Worm (Caenorhabditis elegans): Measurements from ENCODE around the gene C31B8.12.
"Not testable (repeated sequence)": the region's sequence is repeated elsewhere in the genome, so short reads cannot be mapped to it uniquely, and the experiment has no call there.

The C31B8.12 gene

ce11 chrV:2927553-2927952 lies at the start of gene C31B8.12:
TSS of gene C31B8.12 (minus strand) at chrV:2927653.
- TF ChIP-seq unc-62 (GFP tag; optimal IDR thresholded peaks at IDR 0.05): no peak

- TF ChIP-seq unc-62 (GFP tag; optimal IDR thresholded peaks at IDR 0.05): no peak
These were observed 48.8 kb upstream of the C31B8.12 start, which contains the start of gene srw-124 for ce11 chrV:2976287-2976686. TSS of gene srw-124 (plus strand) at chrV:2976587.

ce11 chrV:2975285-2975684 lies 47.8 kb upstream of the C31B8.12 start, which contains the start of gene srw-123:
TSS of gene srw-123 (minus strand) at chrV:2975385.
- TF ChIP-seq unc-62 (GFP tag; optimal IDR thresholded peaks at IDR 0.05): not testable (repeated sequence)

ce11 chrV:2971307-2971999 lies 44.0 kb upstream of the C31B8.12 start, which contains the start of gene srw-129:
TSS of gene srw-129 (plus strand) at chrV:2971949.
- no peak for TF ChIP-seq unc-62 (GFP tag; optimal IDR thresholded peaks at IDR 0.05)

- no peak for TF ChIP-seq unc-62 (GFP tag; optimal IDR thresholded peaks at IDR 0.05)
These were observed 37.3 kb upstream of the C31B8.12 start, which contains the start of gene srh-88 for ce11 chrV:2964786-2965185. TSS of gene srh-88 (minus strand) at chrV:2964886.

- no peak for TF ChIP-seq unc-62 (GFP tag; optimal IDR thresholded peaks at IDR 0.05)
These were observed 35.5 kb upstream of the C31B8.12 start, which contains the start of gene srw-138 for ce11 chrV:2962960-2963359. TSS of gene srw-138 (minus strand) at chrV:2963060.

ce11 chrV:2960894-2961293 lies 33.4 kb upstream of the C31B8.12 start, which contains the start of gene srw-144:
TSS of gene srw-144 (minus strand) at chrV:2960994.
- TF ChIP-seq unc-62 (GFP tag; optimal IDR thresholded peaks at IDR 0.05): no peak

- TF ChIP-seq unc-62 (GFP tag; optimal IDR thresholded peaks at IDR 0.05): no peak
These were observed 30.7 kb upstream of the C31B8.12 start, which contains the start of gene srw-142 for ce11 chrV:2958202-2958601. TSS of gene srw-142 (minus strand) at chrV:2958302.

- not testable (repeated sequence) for TF ChIP-seq unc-62 (GFP tag; optimal IDR thresholded peaks at IDR 0.05)
These were observed 27.9 kb upstream of the C31B8.12 start, which contains the start of gene srh-248 for ce11 chrV:2955342-2955741. TSS of gene srh-248 (minus strand) at chrV:2955442.

- not testable (repeated sequence) for TF ChIP-seq unc-62 (GFP tag; optimal IDR thresholded peaks at IDR 0.05)
These were observed 24.6 kb upstream of the C31B8.12 start, which contains the start of gene srw-122 for ce11 chrV:2952102-2952501. TSS of gene srw-122 (minus strand) at chrV:2952202.

ce11 chrV:2945602-2946001 lies 18.1 kb upstream of the C31B8.12 start, which contains the start of gene srh-87:
TSS of gene srh-87 (minus strand) at chrV:2945702.
- TF ChIP-seq unc-62 (GFP tag; optimal IDR thresholded peaks at IDR 0.05): no peak

ce11 chrV:2943859-2944258 lies 16.4 kb upstream of the C31B8.12 start, which contains the start of gene srw-137:
TSS of gene srw-137 (minus strand) at chrV:2943959.
- no peak for TF ChIP-seq unc-62 (GFP tag; optimal IDR thresholded peaks at IDR 0.05)

- no peak for TF ChIP-seq unc-62 (GFP tag; optimal IDR thresholded peaks at IDR 0.05)
These were observed 14.8 kb upstream of the C31B8.12 start for ce11 chrV:2942247-2942646.

- no peak for TF ChIP-seq unc-62 (GFP tag; optimal IDR thresholded peaks at IDR 0.05)
These were observed 14.0 kb upstream of the C31B8.12 start, which contains the start of gene srw-143 for ce11 chrV:2941405-2941804. TSS of gene srw-143 (minus strand) at chrV:2941505.

- no peak for TF ChIP-seq unc-62 (GFP tag; optimal IDR thresholded peaks at IDR 0.05)
These were observed 11.0 kb upstream of the C31B8.12 start, which contains the start of gene srw-141 for ce11 chrV:2938497-2938896. TSS of gene srw-141 (minus strand) at chrV:2938597.

- TF ChIP-seq unc-62 (GFP tag; optimal IDR thresholded peaks at IDR 0.05): no peak
These were observed 6.6 kb upstream of the C31B8.12 start, which contains the start of gene srh-247 for ce11 chrV:2934075-2934474. TSS of gene srh-247 (minus strand) at chrV:2934175.

- TF ChIP-seq unc-62 (GFP tag; optimal IDR thresholded peaks at IDR 0.05): no peak
These were observed 3.8 kb upstream of the C31B8.12 start, which contains the start of gene C31B8.1 for ce11 chrV:2931252-2931651. TSS of gene C31B8.1 (plus strand) at chrV:2931552.

Measured in whole organism, dauer.